Worm (Caenorhabditis elegans): ENCODE data around the gene clec-71.
A peak's percentile ranks its signal among the peaks of the same experiment; 100 is the strongest.

The clec-71 gene

ce11 chrIV:3956705-3957104, 19.4 kb downstream of the clec-71 start, which contains the start of gene clec-74:
Gene clec-74 (plus strand): TSS chrIV:3957005.
- TF ChIP-seq ceh-90 (tag; optimal IDR thresholded peaks at IDR 0.05) (no peak), egl-27 (tag; optimal IDR thresholded peaks at IDR 0.05) (no peak), hlh-17 (GFP tag; optimal IDR thresholded peaks at IDR 0.05; ENCODE audit: borderline replicate concordance) (no peak), unc-62 (GFP tag; optimal IDR thresholded peaks at IDR 0.05) (no peak), unc-86 (tag; optimal IDR thresholded peaks at IDR 0.05) (no peak), irx-1 (tag; optimal IDR thresholded peaks at IDR 0.05) (no peak), nhr-19 (GFP tag; conservative IDR thresholded peaks at IDR 0.05) (no peak), fos-1 (tag; optimal IDR thresholded peaks at IDR 0.05) (no peak), mep-1 (tag; optimal IDR thresholded peaks at IDR 0.05) (no peak), lir-3 (tag; optimal IDR thresholded peaks at IDR 0.05; ENCODE audit: poor library complexity) (no peak), fkh-4 (tag; optimal IDR thresholded peaks at IDR 0.05; ENCODE audit: borderline replicate concordance) (no peak), nhr-20 (tag; optimal IDR thresholded peaks at IDR 0.05) (no peak), nhr-76 (tag; optimal IDR thresholded peaks at IDR 0.05) (no peak), nhr-47 (tag; optimal IDR thresholded peaks at IDR 0.05) (no peak), ceh-63 (GFP tag; optimal IDR thresholded peaks at IDR 0.05) (no peak), vab-15 (tag; optimal IDR thresholded peaks at IDR 0.05) (no peak), hlh-4 (tag; optimal IDR thresholded peaks at IDR 0.05) (no peak)

ce11 chrIV:3960396-3960795, 23.1 kb downstream of the clec-71 start, which contains the start of gene clec-75:
Gene clec-75 (plus strand): TSS chrIV:3960734.
- peak; percentile 70 for TF ChIP-seq elt-2 (tag; optimal IDR thresholded peaks at IDR 0.05)
- no peak for TF ChIP-seq nhr-28 (tag; optimal IDR thresholded peaks at IDR 0.05)

ce11 chrIV:3962584-3962983, 25.3 kb downstream of the clec-71 start, which contains the start of gene Y46C8AM.1:
Gene Y46C8AM.1 (plus strand): TSS chrIV:3962884.
- TF ChIP-seq grh-1 (GFP tag; IDR thresholded peaks at IDR 0.05) (no peak), unc-86 (tag; optimal IDR thresholded peaks at IDR 0.05) (no peak), nhr-237 (tag; optimal IDR thresholded peaks at IDR 0.05) (no peak), sox-4 (tag; optimal IDR thresholded peaks at IDR 0.05) (no peak), fkh-8 (tag; optimal IDR thresholded peaks at IDR 0.05) (no peak), hlh-17 (GFP tag; optimal IDR thresholded peaks at IDR 0.05; ENCODE audit: borderline replicate concordance) (no peak), ces-1 (GFP tag; optimal IDR thresholded peaks at IDR 0.05) (no peak), egl-27 (tag; optimal IDR thresholded peaks at IDR 0.05) (no peak), nhr-20 (tag; optimal IDR thresholded peaks at IDR 0.05) (no peak), ztf-4 (tag; optimal IDR thresholded peaks at IDR 0.05) (no peak), alr-1 (tag; optimal IDR thresholded peaks at IDR 0.05; ENCODE audit: borderline replicate concordance) (no peak), unc-30 (tag; optimal IDR thresholded peaks at IDR 0.05) (no peak), aly-2 (tag; optimal IDR thresholded peaks at IDR 0.05) (no peak)

ce11 chrIV:3963498-3963897, 26.2 kb downstream of the clec-71 start:
- TF ChIP-seq lin-35 (GFP tag; optimal IDR thresholded peaks at IDR 0.05): peak in 1 of 2 experiments; percentile 11
- peak; percentile 79 for TF ChIP-seq elt-2 (tag; optimal IDR thresholded peaks at IDR 0.05)
- TF ChIP-seq nhr-85 (tag): no peak
- no peak for TF ChIP-seq mab-9 (GFP tag; IDR thresholded peaks at IDR 0.05)
- no peak for TF ChIP-seq efl-1 (optimal IDR thresholded peaks at IDR 0.05)
- TF ChIP-seq efl-1 (GFP tag; optimal IDR thresholded peaks at IDR 0.05 in 1 of 2): peak in 1 of 2 experiments; percentile 71

ce11 chrIV:3965013-3965412, 27.8 kb downstream of the clec-71 start, which contains the start of gene clec-76:
Gene clec-76 (plus strand): TSS chrIV:3965246.
- TF ChIP-seq ama-1 (optimal IDR thresholded peaks at IDR 0.05) (no peak), ztf-11 (tag; optimal IDR thresholded peaks at IDR 0.05) (no peak), lin-35 (GFP tag; optimal IDR thresholded peaks at IDR 0.05) (peak in 1 of 2 experiments; percentile 2), ces-1 (GFP tag; optimal IDR thresholded peaks at IDR 0.05) (no peak), lin-15B (tag; optimal IDR thresholded peaks at IDR 0.05) (no peak), C04F5.9 (tag; optimal IDR thresholded peaks at IDR 0.05) (no peak), xbp-1 (tag; optimal IDR thresholded peaks at IDR 0.05) (no peak), elt-2 (tag; optimal IDR thresholded peaks at IDR 0.05) (peak; percentile 82), pag-3 (tag; optimal IDR thresholded peaks at IDR 0.05; ENCODE audit: borderline replicate concordance, insufficient read depth) (no peak)

All from whole organism, L1 larva.